Worm (Caenorhabditis elegans): ENCODE measurements around the gene rbc-2.
A peak's percentile ranks its signal among the peaks of the same experiment; 100 is the strongest.

rbc-2 gene

ce11 chrIII:2471855-2472254 is 56.6 kb downstream of the rbc-2 start (continued):
- TF ChIP-seq Y53F4B.3 (GFP tag; IDR thresholded peaks at IDR 0.05) (no peak), madf-10 (tag; optimal IDR thresholded peaks at IDR 0.05) (no peak), zfh-2 (GFP tag; conservative IDR thresholded peaks at IDR 0.05) (peak; percentile 64), hlh-26 (GFP tag; conservative IDR thresholded peaks at IDR 0.05) (no peak), ztf-18 (tag; optimal IDR thresholded peaks at IDR 0.05) (no peak), F57A8.1 (GFP tag; optimal IDR thresholded peaks at IDR 0.05) (no peak), tbx-9 (tag; optimal IDR thresholded peaks at IDR 0.05; ENCODE audit: borderline replicate concordance) (no peak), Y53G8AR.9 (GFP tag; conservative IDR thresholded peaks at IDR 0.05) (no peak), sea-2 (GFP tag; IDR thresholded peaks at IDR 0.05) (no peak), B0019.2 (GFP tag; conservative IDR thresholded peaks at IDR 0.05) (no peak), cebp-1 (GFP tag; IDR thresholded peaks at IDR 0.05) (no peak), cebp-1 (tag; optimal IDR thresholded peaks at IDR 0.05) (peak; percentile 57), B0336.3 (GFP tag; IDR thresholded peaks at IDR 0.05) (no peak), mxl-1 (tag; optimal IDR thresholded peaks at IDR 0.05) (no peak), cebp-2 (GFP tag; IDR thresholded peaks at IDR 0.05) (no peak), ztf-25 (GFP tag; IDR thresholded peaks at IDR 0.05) (no peak), madf-8 (GFP tag; conservative IDR thresholded peaks at IDR 0.05) (no peak), aptf-3 (GFP tag; IDR thresholded peaks at IDR 0.05) (no peak), ceh-79 (tag; optimal IDR thresholded peaks at IDR 0.05) (no peak), K12H6.12 (tag; optimal IDR thresholded peaks at IDR 0.05) (no peak), ceh-40 (GFP tag; IDR thresholded peaks at IDR 0.05) (no peak), lin-54 (GFP tag; optimal IDR thresholded peaks at IDR 0.05) (no peak), tbp1 (GFP tag; optimal IDR thresholded peaks at IDR 0.05) (peak; percentile 1), egl-44 (GFP tag; IDR thresholded peaks at IDR 0.05) (no peak), D2030.7 (GFP tag; IDR thresholded peaks at IDR 0.05) (no peak), attf-6 (GFP tag; IDR thresholded peaks at IDR 0.05) (no peak), B0261.1 (tag; optimal IDR thresholded peaks at IDR 0.05) (no peak), efl-1 (GFP tag; optimal IDR thresholded peaks at IDR 0.05) (no peak)

- TF ChIP-seq zfh-2 (GFP tag; conservative IDR thresholded peaks at IDR 0.05) (peak; percentile 51), egrh-3 (GFP tag; IDR thresholded peaks at IDR 0.05) (peak; percentile 61; the same call in 1 of the 2 replicates)
These were observed 57.6 kb downstream of the rbc-2 start for ce11 chrIII:2470757-2471509.

DNA sequence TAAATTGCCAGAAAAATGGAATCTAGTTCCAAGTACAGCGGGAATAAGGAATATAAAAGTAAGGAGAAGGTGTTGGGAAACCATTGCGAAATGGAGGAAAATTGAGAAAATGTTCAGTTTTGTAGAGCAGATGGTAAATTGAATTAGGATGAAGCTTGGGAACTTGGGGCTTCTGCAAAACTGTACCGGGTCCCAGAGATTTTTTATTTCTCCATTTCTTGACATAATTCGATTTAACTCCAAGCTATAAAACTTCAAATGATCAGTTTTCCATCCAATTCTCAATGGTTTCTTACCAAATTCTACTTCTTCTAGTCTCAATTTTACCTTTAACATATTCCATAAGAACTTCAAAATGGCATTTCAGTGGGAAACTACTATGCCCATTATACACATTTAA is 60.3 kb downstream of the rbc-2 start, which contains the start of the genes E02H9.9 and E02H9.1:
Gene E02H9.9 (minus strand): TSS at position 101 of the 400 bp plus-strand sequence.
Gene E02H9.1 (plus strand): TSS at position 285 of the 400 bp plus-strand sequence.
- no peak for TF ChIP-seq Y53F4B.3 (GFP tag; IDR thresholded peaks at IDR 0.05)
